Worm (Caenorhabditis elegans) whole organism, L4 larva: Measurements from ENCODE around the gene irld-38.

Experiments
- F37D6.2 ChIP-seq: sonication (generic microtip); optimal IDR thresholded peaks from 2 replicates; lab custom pipeline; 2016; ENCODE audit warnings: mild to moderate bottlenecking, missing genetic modification characterization, missing compliant biosample characterization
- T26A8.4 ChIP-seq: fragments of 200-800 bp; sonication (Bioruptor generic); IDR thresholded peaks from 2 replicates; pipeline ENCODE4 v1.3.6; 2022; ENCODE audit warnings: missing genetic modification characterization, missing compliant biosample characterization
- Y5F2A.4 ChIP-seq: fragments of 200-800 bp; sonication (Bioruptor generic); optimal IDR thresholded peaks from 2 replicates; lab custom pipeline; 2018; ENCODE audit warnings: mild to moderate bottlenecking, missing genetic modification characterization, missing compliant biosample characterization
- aha-1 ChIP-seq: fragments of 150-350 bp; peaks from one replicate; lab custom pipeline; 2014; ENCODE audit warnings: missing biosample characterization, missing genetic modification characterization
- ceh-44 ChIP-seq: fragments of 200-800 bp; sonication (Bioruptor generic); IDR thresholded peaks from 2 replicates; pipeline ENCODE4 v1.3.6; 2022; ENCODE audit warnings: missing genetic modification reagents, missing genetic modification characterization, missing compliant biosample characterization
- daf-12 ChIP-seq: fragments of 150-350 bp; optimal IDR thresholded peaks from 2 replicates; lab custom pipeline; 2014; ENCODE audit warnings: missing biosample characterization, missing genetic modification reagents, missing genetic modification characterization
- daf-16 ChIP-seq, 3 experiments: sonication (generic microtip); optimal IDR thresholded peaks; 2 replicates each; lab custom pipeline; 2016 to 2017; ENCODE audit warnings: missing genetic modification characterization in 3 of 3, missing genetic modification reagents in 3 of 3, mild to moderate bottlenecking in 2 of 3, missing compliant biosample characterization in 2 of 3, missing biosample characterization in 1 of 3, moderate library complexity in 1 of 3
- daf-19 ChIP-seq: fragments of 200-800 bp; sonication (Bioruptor generic); conservative IDR thresholded peaks from 2 replicates; pipeline ENCODE4 v1.3.6; 2022; ENCODE audit warnings: missing genetic modification characterization, missing compliant biosample characterization
- dmd-8 ChIP-seq: fragments of 200-800 bp; sonication (Bioruptor generic); IDR thresholded peaks from 2 replicates; pipeline ENCODE4 v1.3.6; 2022; ENCODE audit warnings: missing genetic modification characterization, missing compliant biosample characterization
- dpl-1 ChIP-seq: fragments of 150-350 bp; optimal IDR thresholded peaks from 2 replicates; lab custom pipeline; 2014; ENCODE audit warnings: missing biosample characterization, missing genetic modification reagents, missing genetic modification characterization
- fkh-10 ChIP-seq: fragments of 150-350 bp; optimal IDR thresholded peaks from 2 replicates; lab custom pipeline; 2014; ENCODE audit warnings: missing biosample characterization, missing genetic modification reagents, missing genetic modification characterization
- lsy-2 ChIP-seq, 2 experiments: fragments of 150-350 bp in 1 of 2; sonication (generic microtip) in 1 of 2; optimal IDR thresholded peaks; 2 replicates each; lab custom pipeline; 2014 to 2017; ENCODE audit warnings: missing biosample characterization in 2 of 2, missing genetic modification characterization in 2 of 2
- madf-9 ChIP-seq: fragments of 200-800 bp; sonication (Bioruptor generic); conservative IDR thresholded peaks from 2 replicates; pipeline ENCODE4 v1.3.6; 2022; ENCODE audit warnings: missing genetic modification reagents, missing genetic modification characterization, missing compliant biosample characterization
- mxl-3 ChIP-seq: fragments of 200-800 bp; sonication (Bioruptor generic); optimal IDR thresholded peaks from 2 replicates; lab custom pipeline; 2018; ENCODE audit warnings: mild to moderate bottlenecking, missing genetic modification characterization, missing compliant biosample characterization
- nhr-28 ChIP-seq: fragments of 150-350 bp; optimal IDR thresholded peaks from 2 replicates; lab custom pipeline; 2014; ENCODE audit warnings: missing biosample characterization, missing genetic modification characterization
- nhr-41 ChIP-seq: fragments of 200-800 bp; sonication (Bioruptor generic); IDR thresholded peaks from 2 replicates; pipeline ENCODE4 v1.3.6; 2022; ENCODE audit warnings: missing genetic modification reagents, missing genetic modification characterization, missing compliant biosample characterization
- nhr-6 ChIP-seq: fragments of 150-350 bp; optimal IDR thresholded peaks from 2 replicates; lab custom pipeline; 2014; ENCODE audit warnings: missing biosample characterization, missing genetic modification characterization
- pha-4 ChIP-seq, 2 experiments: fragments of 150-350 bp in 1 of 2; fragments of 200-800 bp in 1 of 2; sonication (Bioruptor generic) in 1 of 2; IDR thresholded peaks in 1 of 2; optimal IDR thresholded peaks in 1 of 2; 2 replicates each; pipeline versions ENCODE4 v1.3.6 to Lab custom; 2014 to 2022; ENCODE audit warnings: missing genetic modification characterization in 2 of 2, missing genetic modification reagents in 2 of 2, missing biosample characterization in 1 of 2, missing compliant biosample characterization in 1 of 2
- php-3 ChIP-seq: fragments of 200-800 bp; sonication (Bioruptor generic); IDR thresholded peaks from 2 replicates; pipeline ENCODE4 v1.3.6; 2022; ENCODE audit warnings: missing genetic modification reagents, missing genetic modification characterization, missing compliant biosample characterization
- set-16 ChIP-seq: fragments of 200-800 bp; sonication (Bioruptor generic); IDR thresholded peaks from 2 replicates; pipeline ENCODE4 v1.3.6; 2022; ENCODE audit warnings: missing genetic modification reagents, missing genetic modification characterization, missing compliant biosample characterization
- skn-1 ChIP-seq: fragments of 150-350 bp; optimal IDR thresholded peaks from 2 replicates; lab custom pipeline; 2014; ENCODE audit warnings: missing biosample characterization, missing genetic modification characterization
- spr-1 ChIP-seq: sonication (generic microtip); optimal IDR thresholded peaks from 2 replicates; lab custom pipeline; 2016; ENCODE audit warnings: mild to moderate bottlenecking, missing genetic modification characterization, missing compliant biosample characterization
- unc-62 ChIP-seq, 3 experiments: fragments of 150-350 bp in 1 of 3; sonication (generic microtip); optimal IDR thresholded peaks in 2 of 3; peaks in 1 of 3; 1 replicate in 1 of 3; 2 replicates in 2 of 3; lab custom pipeline; 2014 to 2017; ENCODE audit warnings: missing biosample characterization in 3 of 3, missing genetic modification characterization in 3 of 3, missing genetic modification reagents in 3 of 3, missing genotype in 1 of 3
- vab-7 ChIP-seq: fragments of 200-800 bp; sonication (Bioruptor generic); IDR thresholded peaks from 2 replicates; pipeline ENCODE4 v1.3.6; 2022; ENCODE audit warnings: missing genetic modification reagents, missing genetic modification characterization, missing compliant biosample characterization
- zag-1 ChIP-seq: fragments of 150-350 bp; optimal IDR thresholded peaks from 2 replicates; lab custom pipeline; 2014; ENCODE audit warnings: missing biosample characterization, missing genetic modification characterization
- zfp-3 ChIP-seq: fragments of 200-800 bp; sonication (Bioruptor generic); conservative IDR thresholded peaks from 2 replicates; pipeline ENCODE4 v1.3.6; 2022; ENCODE audit warnings: missing genetic modification reagents, missing genetic modification characterization, missing compliant biosample characterization
- zip-11 ChIP-seq: fragments of 200-800 bp; sonication (Bioruptor generic); IDR thresholded peaks from 2 replicates; pipeline ENCODE4 v1.3.6; 2022; ENCODE audit warnings: missing genetic modification characterization, missing compliant biosample characterization

irld-38 gene

DNA sequence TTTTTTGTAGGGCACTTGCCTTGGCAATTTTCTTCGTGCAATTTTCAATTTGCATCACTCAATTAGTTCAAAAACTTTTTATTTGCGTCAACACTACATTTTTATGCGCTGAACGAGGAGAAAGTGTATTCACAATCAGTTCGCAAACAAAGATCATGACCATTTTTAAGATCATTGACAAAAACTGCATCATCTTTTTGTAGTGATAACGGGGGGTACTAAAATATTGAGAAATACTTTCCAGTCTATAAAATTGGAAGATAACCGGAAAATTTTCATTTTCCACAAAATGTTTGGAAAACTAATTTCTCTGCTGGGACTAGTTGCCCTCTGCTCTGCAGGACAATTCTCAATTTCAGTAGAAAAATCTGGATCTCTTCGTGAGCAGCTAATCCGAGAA is 8.0 kb downstream of the irld-38 start, which contains the start of gene asp-8:
asp-8 (plus strand) TSS at position 276 of the 400 bp plus-strand sequence.
- TF ChIP-seq daf-16 (GFP tag; optimal IDR thresholded peaks at IDR 0.05; lab: Kevin White, UChicago), result no peak
- TF ChIP-seq daf-16 (tag; optimal IDR thresholded peaks at IDR 0.05; lab: Kevin White, UChicago), result peak; percentile 63
- peak; percentile 75 for TF ChIP-seq nhr-28 (tag; lab: Kevin White, UChicago)
- no peak for TF ChIP-seq Y5F2A.4 (GFP tag; lab: Kevin White, UChicago)
- TF ChIP-seq F37D6.2 (tag; lab: Kevin White, UChicago), result no peak

DNA sequence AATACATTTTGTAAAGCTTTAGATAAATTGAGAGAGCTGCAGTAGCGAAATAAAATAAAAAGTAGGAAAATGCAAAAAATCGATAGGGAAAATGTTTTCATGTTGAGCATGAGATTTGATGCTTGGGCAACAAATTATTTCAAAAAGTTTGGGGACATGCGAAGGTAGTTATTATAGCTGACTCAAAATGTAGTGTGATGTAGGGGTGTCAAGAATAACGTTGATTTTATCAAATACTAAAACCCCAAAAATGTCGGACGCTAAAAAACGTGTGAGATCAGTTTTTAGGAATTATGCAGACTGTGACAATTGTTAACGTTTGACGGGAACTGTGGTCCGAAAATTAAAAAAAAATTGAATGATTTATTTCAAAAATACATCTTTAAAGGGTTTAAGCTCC is 10.9 kb downstream of the irld-38 start, which contains the start of gene irld-12:
irld-12 (minus strand) TSS at position 101 of the 400 bp plus-strand sequence.
- TF ChIP-seq lsy-2 (tag; optimal IDR thresholded peaks at IDR 0.05; lab: Kevin White, UChicago) (no peak), skn-1 (tag; lab: Kevin White, UChicago) (no peak)

ce11 chrV:3017930-3018329 is 14.3 kb downstream of the irld-38 start:
- TF ChIP-seq set-16, result peak; percentile 54
- 0 out of 2 replicates have a peak, but pooled peaks have one; percentile 30 for TF ChIP-seq dmd-8 (GFP tag; lab: Robert Waterston, UW)
- no peak for TF ChIP-seq spr-1 (tag; lab: Kevin White, UChicago)
- no peak for TF ChIP-seq vab-7 (GFP tag; lab: Robert Waterston, UW)
- TF ChIP-seq T26A8.4 (GFP tag; lab: Robert Waterston, UW), result no peak
- TF ChIP-seq zip-11 (GFP tag; lab: Robert Waterston, UW), result no peak
- TF ChIP-seq daf-19 (GFP tag; lab: Robert Waterston, UW), result no peak
- TF ChIP-seq zfp-3 (GFP tag; lab: Robert Waterston, UW), result no peak
- TF ChIP-seq dpl-1 (GFP tag; lab: Kevin White, UChicago), result no peak
- TF ChIP-seq ceh-44 (GFP tag; lab: Robert Waterston, UW), result 0 out of 2 replicates have a peak, but pooled peaks have one; percentile 11
- no peak for TF ChIP-seq php-3

DNA sequence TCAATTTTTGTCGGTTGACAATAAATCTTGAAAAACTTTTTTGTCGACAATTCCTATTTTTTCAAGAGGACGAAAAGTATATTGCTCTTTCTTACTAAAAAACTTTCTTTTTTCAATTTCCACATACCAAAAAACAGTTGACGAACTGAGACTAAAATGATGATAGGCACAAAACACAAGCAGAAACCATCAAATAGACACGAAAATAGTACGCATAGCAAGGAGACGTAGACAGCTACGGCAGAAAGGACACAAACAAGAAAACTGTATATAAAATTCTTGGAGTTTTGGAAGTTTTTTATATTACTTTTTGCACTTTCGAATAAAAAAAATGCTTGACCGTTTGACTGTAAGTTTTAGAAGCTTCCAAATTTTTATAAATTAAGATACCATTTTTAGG is 18.1 kb downstream of the irld-38 start, which contains the start of gene K12D9.1:
K12D9.1 (plus strand) TSS at position 301 of the 400 bp plus-strand sequence.
- TF ChIP-seq daf-12 (tag; lab: Kevin White, UChicago) (no peak), pha-4 (GFP tag; IDR thresholded peaks at IDR 0.05; lab: Robert Waterston, UW) (no peak), pha-4 (tag; optimal IDR thresholded peaks at IDR 0.05; lab: Kevin White, UChicago) (no peak), fkh-10 (GFP tag; lab: Kevin White, UChicago) (no peak), nhr-28 (tag; lab: Kevin White, UChicago) (peak; percentile 39), nhr-41 (GFP tag; lab: Robert Waterston, UW) (no peak)

- TF ChIP-seq aha-1 (tag; lab: Kevin White, UChicago) (peak; percentile 44), unc-62 (GFP tag; optimal IDR thresholded peaks at IDR 0.05 in 1 of 2; lab: Kevin White, UChicago) (peak in 1 of 2 experiments; percentile 20), unc-62 (tag; optimal IDR thresholded peaks at IDR 0.05; lab: Kevin White, UChicago) (no peak), zag-1 (no peak)
- TF ChIP-seq, all 104 proteins: peak for 2
Measured at ce11 chrV:3011394-3011793, 20.8 kb downstream of the irld-38 start, which contains the start of gene srw-135. TSS of gene srw-135 (minus strand) at chrV:3011494.

DNA sequence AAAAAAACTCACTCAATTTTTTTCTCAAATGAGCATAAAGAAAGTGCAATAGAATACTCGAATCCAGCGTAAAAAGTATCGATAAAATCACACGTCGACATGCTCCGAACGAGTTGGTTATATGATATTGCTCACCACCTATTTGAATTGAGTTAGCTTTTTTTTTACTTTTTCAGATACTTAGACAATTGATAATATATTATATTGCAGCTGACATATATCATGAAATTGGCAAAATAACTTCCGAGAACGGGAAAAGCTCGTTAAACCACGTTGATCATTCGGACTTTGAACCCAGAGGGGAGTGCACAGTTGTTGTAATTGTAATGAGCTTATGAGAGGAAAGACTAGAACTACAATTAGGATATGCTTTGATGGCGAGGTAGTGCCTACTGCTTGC is 21.8 kb downstream of the irld-38 start, which contains the start of gene srw-136:
srw-136 (minus strand) TSS at position 101 of the 400 bp plus-strand sequence.
- TF ChIP-seq ceh-44 (GFP tag; lab: Robert Waterston, UW), result no peak
- peak in 1 of 2 experiments; percentile 41 for TF ChIP-seq unc-62 (GFP tag; optimal IDR thresholded peaks at IDR 0.05 in 1 of 2; lab: Kevin White, UChicago)
- no peak for TF ChIP-seq unc-62 (tag; optimal IDR thresholded peaks at IDR 0.05; lab: Kevin White, UChicago)

ce11 chrV:3005964-3006363 is 26.3 kb downstream of the irld-38 start, which contains the start of gene srw-112:
TSS of gene srw-112 (minus strand) at chrV:3006064.
- no peak for TF ChIP-seq madf-9 (GFP tag; lab: Robert Waterston, UW)
- TF ChIP-seq mxl-3 (GFP tag; lab: Kevin White, UChicago), result no peak
- peak; percentile 19 for TF ChIP-seq aha-1 (tag; lab: Kevin White, UChicago)
- no peak for TF ChIP-seq nhr-6 (tag; lab: Kevin White, UChicago)
- TF ChIP-seq, all 104 proteins: peak for 1
